Fruit fly (Drosophila melanogaster): ENCODE results near the gene CG1677.

The CG1677 gene

DNA sequence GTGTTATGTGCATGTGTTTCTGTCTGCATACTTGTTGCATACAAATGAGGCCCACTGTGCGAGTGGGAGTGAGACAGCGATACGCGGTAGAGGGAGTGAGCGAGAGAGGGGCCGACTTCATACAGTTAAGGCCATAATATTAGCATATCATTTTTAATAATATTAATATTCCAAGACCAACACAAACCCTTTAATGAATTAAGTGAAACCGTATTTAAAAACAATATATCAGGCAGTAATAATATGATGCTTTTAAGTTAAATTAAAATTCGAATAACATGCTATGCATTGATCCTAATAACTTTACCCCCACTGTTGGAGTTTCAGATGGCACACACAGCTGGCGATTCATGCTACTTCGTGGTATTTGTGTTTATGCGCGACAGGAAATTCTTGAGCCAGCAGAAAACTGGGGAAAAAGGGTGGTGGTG is 80.8 kb downstream of the CG1677 start:
- TF ChIP-seq CG12768 (GFP tag; optimal IDR thresholded peaks at IDR 0.05) (peak; percentile 34), Clk (GFP tag; optimal IDR thresholded peaks at IDR 0.05) (peak; percentile 6), bab1 (GFP tag; optimal IDR thresholded peaks at IDR 0.05) (peak; percentile 98), pad (GFP tag; optimal IDR thresholded peaks at IDR 0.05) (peak; percentile 75), Mnt (GFP tag; optimal IDR thresholded peaks at IDR 0.05) (peak; percentile 49), kay (GFP tag; ENCODE audit: borderline replicate concordance) (no peak), CG11617 (GFP tag; optimal IDR thresholded peaks at IDR 0.05) (peak; percentile 77), cic (GFP tag; optimal IDR thresholded peaks at IDR 0.05) (no peak), tj (GFP tag; optimal IDR thresholded peaks at IDR 0.05) (peak; percentile 93), cnc (optimal IDR thresholded peaks at IDR 0.05) (no peak), ovo (GFP tag; optimal IDR thresholded peaks at IDR 0.05) (peak; percentile 2), Hr96 (GFP tag; optimal IDR thresholded peaks at IDR 0.05) (peak; percentile 67), CG33017 (tag; optimal IDR thresholded peaks at IDR 0.05) (peak; percentile 88), toe (GFP tag; optimal IDR thresholded peaks at IDR 0.05) (peak; percentile 34), CG7101 (tag; optimal IDR thresholded peaks at IDR 0.05) (peak; percentile 93), Crg-1 (GFP tag; optimal IDR thresholded peaks at IDR 0.05) (peak; percentile 51), CG1620 (GFP tag; optimal IDR thresholded peaks at IDR 0.05) (peak; percentile 58), CG7045 (GFP tag; optimal IDR thresholded peaks at IDR 0.05) (peak; percentile 72), CG5204 (GFP tag; optimal IDR thresholded peaks at IDR 0.05) (peak; percentile 47), CG14711 (tag; optimal IDR thresholded peaks at IDR 0.05) (peak; percentile 89)

DNA sequence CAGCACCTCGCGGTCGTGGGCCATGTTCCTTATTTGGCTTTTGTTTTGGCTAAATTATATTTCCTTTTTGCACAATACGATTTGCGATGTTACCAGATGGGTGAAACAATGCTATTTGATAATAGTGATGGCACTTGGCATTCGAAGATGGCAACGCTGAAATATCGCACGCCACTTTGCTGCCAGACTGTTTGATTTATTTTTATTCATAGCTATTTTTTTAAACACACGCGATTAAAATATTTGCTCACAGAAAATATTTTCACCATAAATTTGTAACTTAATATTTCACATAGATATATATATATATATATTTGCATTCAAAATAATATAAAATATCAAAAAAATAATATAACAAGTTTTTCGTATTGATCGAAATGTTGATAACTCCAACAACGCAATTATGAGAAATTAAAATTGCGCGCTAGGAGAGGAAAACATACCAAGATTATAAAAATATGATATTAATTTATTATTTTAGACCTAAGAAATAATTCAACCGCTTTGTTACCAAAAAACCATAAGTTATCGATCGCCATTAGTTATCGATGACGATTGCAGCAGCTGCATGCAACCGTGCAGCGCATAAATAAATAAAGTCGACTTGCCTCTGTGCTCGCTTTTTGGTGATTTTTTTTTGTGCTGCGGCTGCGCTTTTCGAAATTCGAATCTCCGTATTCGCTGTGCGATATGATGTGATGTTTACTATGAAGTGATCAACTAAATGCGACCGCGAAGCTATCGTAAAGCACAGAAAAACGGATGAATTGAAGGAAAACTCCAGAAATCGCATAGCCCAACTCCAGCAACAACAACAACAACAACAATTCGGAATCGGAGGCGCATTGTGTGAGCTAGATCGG is 81.7 kb downstream of the CG1677 start, which contains the start of the genes Atg5 and Dok:
TSS of gene Atg5 (minus strand) at position 122 of the 863 bp plus-strand sequence.
TSS of gene Dok (plus strand) at position 566 of the 863 bp plus-strand sequence.
- TF ChIP-seq CG5204 (GFP tag; optimal IDR thresholded peaks at IDR 0.05) (no peak), cnc (optimal IDR thresholded peaks at IDR 0.05) (no peak), tj (GFP tag; optimal IDR thresholded peaks at IDR 0.05) (peak; percentile 69), CG7101 (tag; optimal IDR thresholded peaks at IDR 0.05) (peak; percentile 2), CG33017 (tag; optimal IDR thresholded peaks at IDR 0.05) (no peak), CG7045 (GFP tag; optimal IDR thresholded peaks at IDR 0.05) (no peak), CG12768 (GFP tag; optimal IDR thresholded peaks at IDR 0.05) (no peak), toe (GFP tag; optimal IDR thresholded peaks at IDR 0.05) (peak; percentile 19), CG14711 (tag; optimal IDR thresholded peaks at IDR 0.05) (peak; percentile 44), CG1620 (GFP tag; optimal IDR thresholded peaks at IDR 0.05) (peak; percentile 36), Crg-1 (GFP tag; optimal IDR thresholded peaks at IDR 0.05) (peak; percentile 3)

DNA sequence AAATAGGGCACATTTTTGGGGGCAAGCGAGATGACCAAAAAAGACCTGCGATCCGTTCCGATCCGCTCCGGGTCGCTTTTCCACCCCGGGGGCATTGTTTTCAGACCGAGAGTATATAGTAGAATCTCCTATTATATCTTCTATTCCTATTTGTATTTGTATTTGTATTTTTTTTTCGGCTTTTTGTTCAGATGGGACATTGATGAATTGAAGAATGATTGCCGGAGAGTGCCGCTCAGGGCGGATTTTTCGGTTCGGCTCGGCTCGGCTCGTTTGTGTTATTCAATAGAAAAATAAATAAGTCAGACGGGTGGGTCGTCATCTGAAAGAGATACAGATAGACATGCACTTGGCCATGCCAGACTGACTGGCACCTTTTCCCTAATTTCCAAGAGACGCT is 83.8 kb downstream of the CG1677 start:
- no peak for TF ChIP-seq CG7101 (tag; optimal IDR thresholded peaks at IDR 0.05)
- no peak for TF ChIP-seq toe (GFP tag; optimal IDR thresholded peaks at IDR 0.05)
- TF ChIP-seq CG11617 (GFP tag; optimal IDR thresholded peaks at IDR 0.05), result no peak
- no peak for TF ChIP-seq Hr96 (GFP tag; optimal IDR thresholded peaks at IDR 0.05)
- TF ChIP-seq Mnt (GFP tag; optimal IDR thresholded peaks at IDR 0.05), result no peak
- TF ChIP-seq CG1620 (GFP tag; optimal IDR thresholded peaks at IDR 0.05), result no peak
- TF ChIP-seq CG33017 (tag; optimal IDR thresholded peaks at IDR 0.05), result no peak
- no peak for TF ChIP-seq cnc (optimal IDR thresholded peaks at IDR 0.05)
- no peak for TF ChIP-seq CG5204 (GFP tag; optimal IDR thresholded peaks at IDR 0.05)
- TF ChIP-seq ovo (GFP tag; optimal IDR thresholded peaks at IDR 0.05), result no peak
- no peak for TF ChIP-seq Clk (GFP tag; optimal IDR thresholded peaks at IDR 0.05)

DNA sequence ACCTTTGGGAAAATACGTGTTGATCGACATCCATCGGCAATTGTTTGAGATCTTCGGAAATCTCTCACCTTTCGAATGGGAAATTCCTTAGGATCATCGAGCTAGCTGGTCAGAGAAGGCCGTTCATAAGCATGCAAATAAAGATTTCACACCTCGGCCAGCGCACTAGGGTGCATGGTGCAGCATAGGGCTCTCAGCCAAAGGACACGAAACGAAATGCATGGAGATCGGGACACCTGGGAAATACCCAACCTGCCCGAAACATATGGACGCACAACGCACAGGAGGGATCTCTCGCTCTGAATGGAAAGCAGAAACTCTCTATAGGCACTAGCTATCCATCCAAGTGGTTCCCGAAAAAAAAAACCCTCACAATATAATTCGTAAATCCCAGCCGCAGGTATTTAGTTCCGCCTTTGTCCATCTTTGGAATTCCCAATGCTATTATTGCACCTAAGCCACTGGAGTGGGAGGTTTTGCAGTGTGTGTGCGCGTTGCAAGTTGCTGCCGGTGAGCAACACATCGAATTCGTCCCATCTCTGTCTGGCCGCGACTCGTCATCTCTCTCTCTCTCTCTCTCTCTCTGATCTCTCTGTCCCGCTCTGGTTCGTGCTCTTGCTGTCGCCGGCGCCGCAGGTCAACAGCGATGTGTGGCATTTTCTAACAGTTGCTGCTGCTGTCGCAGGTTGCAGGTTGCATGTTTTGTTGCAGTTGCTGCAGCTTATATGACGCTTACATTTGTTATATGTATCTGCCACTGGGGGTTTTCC is 85.0 kb downstream of the CG1677 start:
- TF ChIP-seq toe (GFP tag; optimal IDR thresholded peaks at IDR 0.05), result no peak

- TF ChIP-seq CG1620 (GFP tag; optimal IDR thresholded peaks at IDR 0.05) (no peak), pad (GFP tag; optimal IDR thresholded peaks at IDR 0.05) (no peak), cnc (optimal IDR thresholded peaks at IDR 0.05) (no peak), Crg-1 (GFP tag; optimal IDR thresholded peaks at IDR 0.05) (no peak), Mnt (GFP tag; optimal IDR thresholded peaks at IDR 0.05) (no peak), toe (GFP tag; optimal IDR thresholded peaks at IDR 0.05) (no peak), ovo (GFP tag; optimal IDR thresholded peaks at IDR 0.05) (no peak), cic (GFP tag; optimal IDR thresholded peaks at IDR 0.05) (no peak), tj (GFP tag; optimal IDR thresholded peaks at IDR 0.05) (no peak), CG5204 (GFP tag; optimal IDR thresholded peaks at IDR 0.05) (no peak), CG12768 (GFP tag; optimal IDR thresholded peaks at IDR 0.05) (no peak), Clk (GFP tag; optimal IDR thresholded peaks at IDR 0.05) (no peak), CG7045 (GFP tag; optimal IDR thresholded peaks at IDR 0.05) (no peak)
These were observed 85.9 kb downstream of the CG1677 start for dm6 chrX:7319703-7320088.

dm6 chrX:7319053-7319702 is 86.4 kb downstream of the CG1677 start:
- no peak for TF ChIP-seq CG11617 (GFP tag; optimal IDR thresholded peaks at IDR 0.05)
- no peak for TF ChIP-seq CG7045 (GFP tag; optimal IDR thresholded peaks at IDR 0.05)
- peak; percentile 59 for TF ChIP-seq CG14711 (tag; optimal IDR thresholded peaks at IDR 0.05)
- TF ChIP-seq bab1 (GFP tag; optimal IDR thresholded peaks at IDR 0.05), result peak; percentile 21
- TF ChIP-seq CG7101 (tag; optimal IDR thresholded peaks at IDR 0.05), result peak; percentile 49
- no peak for TF ChIP-seq CG12768 (GFP tag; optimal IDR thresholded peaks at IDR 0.05)
